Worm (Caenorhabditis elegans): Measurements from ENCODE around the gene R10E8.3.

The R10E8.3 gene

DNA sequence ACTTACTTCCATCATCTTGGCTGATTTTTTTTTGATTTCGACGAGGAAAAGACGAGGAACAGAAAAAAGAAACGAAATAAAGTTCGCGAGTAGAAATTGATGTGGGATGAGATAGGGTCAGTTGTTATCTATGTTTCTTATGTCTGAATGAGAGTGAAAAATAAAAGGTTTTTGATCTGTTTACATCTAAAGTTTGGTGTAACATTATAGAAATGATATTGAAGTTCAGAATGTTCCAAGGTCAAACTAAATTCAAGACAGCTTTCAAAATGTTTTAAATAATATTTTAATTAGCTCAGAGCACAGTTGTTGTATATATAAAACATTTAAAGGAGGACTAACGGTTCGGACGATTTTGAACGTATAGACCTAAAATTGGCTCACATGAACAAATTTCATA is 27.5 kb downstream of the R10E8.3 start, which contains the start of gene F16H6.7:
Gene F16H6.7 (minus strand): TSS at position 101 of the 400 bp plus-strand sequence.
- TF ChIP-seq tab-1 (GFP tag; IDR thresholded peaks at IDR 0.05) (no peak), ztf-23 (GFP tag; IDR thresholded peaks at IDR 0.05) (no peak), T22C8.4 (GFP tag; IDR thresholded peaks at IDR 0.05) (no peak), cog-1 (tag; optimal IDR thresholded peaks at IDR 0.05) (no peak), ref-1 (GFP tag; conservative IDR thresholded peaks at IDR 0.05) (no peak), flt-1 (GFP tag; IDR thresholded peaks at IDR 0.05) (no peak), ztf-29 (GFP tag; IDR thresholded peaks at IDR 0.05) (no peak)

DNA sequence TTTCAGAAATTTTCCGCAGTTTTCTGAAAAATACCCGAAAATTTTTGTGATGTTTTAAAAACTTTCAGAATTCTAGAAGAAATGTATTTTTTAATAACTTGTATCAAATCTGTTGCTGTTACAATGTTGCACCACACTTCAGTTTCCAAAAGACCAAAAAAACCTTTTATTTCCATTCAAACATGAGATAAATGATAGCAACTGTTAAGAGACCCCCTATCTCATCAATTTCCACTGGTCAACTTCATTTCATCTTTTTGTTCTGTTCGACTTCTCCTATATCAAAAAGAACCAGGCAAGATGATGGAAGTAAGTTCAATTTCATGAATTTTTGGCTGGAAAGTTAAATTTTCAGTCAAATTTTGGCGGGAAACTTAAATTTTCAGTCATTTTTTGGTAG is 38.1 kb downstream of the R10E8.3 start, which contains the start of gene F16H6.4:
Gene F16H6.4 (plus strand): TSS at position 301 of the 400 bp plus-strand sequence.
- TF ChIP-seq ref-1 (GFP tag; conservative IDR thresholded peaks at IDR 0.05): no peak
- TF ChIP-seq cog-1 (tag; optimal IDR thresholded peaks at IDR 0.05): no peak
- TF ChIP-seq flt-1 (GFP tag; IDR thresholded peaks at IDR 0.05): no peak
- TF ChIP-seq T22C8.4 (GFP tag; IDR thresholded peaks at IDR 0.05): no peak
- TF ChIP-seq ztf-29 (GFP tag; IDR thresholded peaks at IDR 0.05): no peak
- no peak for TF ChIP-seq klf-2 (GFP tag; conservative IDR thresholded peaks at IDR 0.05)
- TF ChIP-seq ztf-23 (GFP tag; IDR thresholded peaks at IDR 0.05): no peak
- TF ChIP-seq med-1 (GFP tag; optimal IDR thresholded peaks at IDR 0.05; ENCODE audit: insufficient read depth): no peak
- TF ChIP-seq tab-1 (GFP tag; IDR thresholded peaks at IDR 0.05): no peak

DNA sequence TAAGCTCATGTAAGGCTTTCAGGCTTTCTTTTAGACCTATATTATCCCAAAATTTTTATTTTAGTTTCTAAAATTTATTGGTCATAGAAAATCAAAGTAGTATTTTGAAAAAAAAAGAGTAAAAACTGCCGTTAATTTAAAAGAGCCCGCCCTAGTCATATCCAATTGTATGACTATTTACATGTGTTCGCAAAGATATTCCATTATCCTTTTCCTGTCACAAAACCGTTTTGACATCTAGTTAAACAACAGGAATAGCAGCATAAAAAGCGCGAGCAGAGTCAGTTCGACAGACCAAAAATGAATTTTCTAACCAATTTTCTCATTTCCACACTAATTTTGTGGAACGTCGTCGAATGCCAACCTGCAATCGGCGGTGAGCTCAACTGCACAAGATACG is 41.6 kb downstream of the R10E8.3 start, which contains the start of gene F16H6.3:
Gene F16H6.3 (plus strand): TSS at position 301 of the 400 bp plus-strand sequence.
- TF ChIP-seq med-1 (GFP tag; optimal IDR thresholded peaks at IDR 0.05; ENCODE audit: insufficient read depth): no peak
- TF ChIP-seq ztf-23 (GFP tag; IDR thresholded peaks at IDR 0.05): no peak
- TF ChIP-seq klf-2 (GFP tag; conservative IDR thresholded peaks at IDR 0.05): no peak
- no peak for TF ChIP-seq T22C8.4 (GFP tag; IDR thresholded peaks at IDR 0.05)
- no peak for TF ChIP-seq ztf-29 (GFP tag; IDR thresholded peaks at IDR 0.05)
- no peak for TF ChIP-seq flt-1 (GFP tag; IDR thresholded peaks at IDR 0.05)
- TF ChIP-seq ref-1 (GFP tag; conservative IDR thresholded peaks at IDR 0.05): no peak
- TF ChIP-seq cog-1 (tag; optimal IDR thresholded peaks at IDR 0.05): no peak
- no peak for TF ChIP-seq tab-1 (GFP tag; IDR thresholded peaks at IDR 0.05)

DNA sequence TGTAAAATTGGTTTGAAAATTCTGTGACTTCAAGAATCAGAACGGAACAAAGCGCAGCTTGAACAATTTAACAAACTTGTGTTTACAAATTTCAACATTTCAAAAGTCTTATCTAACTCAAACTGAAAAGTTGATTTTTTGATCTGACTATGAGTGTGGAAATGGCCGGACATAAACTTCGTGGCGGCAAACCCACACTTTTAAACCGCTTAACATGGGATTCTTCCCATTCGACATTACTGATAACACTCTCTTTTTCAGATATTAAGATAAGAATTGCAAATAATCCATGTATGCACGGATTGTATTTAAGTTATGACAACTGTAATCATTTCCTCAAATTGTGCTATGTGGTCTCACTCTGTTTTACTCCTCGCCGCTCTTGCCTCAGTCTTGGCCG is 45.4 kb downstream of the R10E8.3 start, which contains the start of gene clec-42:
Gene clec-42 (plus strand): TSS at position 285 of the 400 bp plus-strand sequence.
- no peak for TF ChIP-seq cog-1 (tag; optimal IDR thresholded peaks at IDR 0.05)
- no peak for TF ChIP-seq tab-1 (GFP tag; IDR thresholded peaks at IDR 0.05)
- no peak for TF ChIP-seq T22C8.4 (GFP tag; IDR thresholded peaks at IDR 0.05)
- no peak for TF ChIP-seq flt-1 (GFP tag; IDR thresholded peaks at IDR 0.05)
- TF ChIP-seq ztf-23 (GFP tag; IDR thresholded peaks at IDR 0.05): no peak
- no peak for TF ChIP-seq ztf-29 (GFP tag; IDR thresholded peaks at IDR 0.05)
- no peak for TF ChIP-seq klf-2 (GFP tag; conservative IDR thresholded peaks at IDR 0.05)
- no peak for TF ChIP-seq ref-1 (GFP tag; conservative IDR thresholded peaks at IDR 0.05)
- no peak for TF ChIP-seq med-1 (GFP tag; optimal IDR thresholded peaks at IDR 0.05; ENCODE audit: insufficient read depth)

DNA sequence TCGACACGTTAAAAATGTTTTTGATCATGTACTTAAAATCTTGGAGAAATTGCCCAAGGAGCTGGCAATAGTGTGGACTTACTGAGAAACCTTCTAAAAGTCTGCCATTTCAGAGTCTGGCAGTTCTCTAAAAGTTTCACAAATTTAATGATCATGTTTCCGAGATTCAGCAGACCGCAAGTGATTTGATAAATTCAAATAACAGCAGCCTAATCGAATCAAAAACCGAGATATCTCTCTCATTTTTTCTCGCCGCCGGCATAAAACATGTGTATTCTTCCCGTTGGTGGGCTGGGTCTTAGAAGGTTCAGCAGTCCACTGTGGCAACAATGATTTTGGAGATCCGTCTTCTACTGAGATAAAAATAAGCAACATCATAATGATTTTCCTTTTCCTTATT is 47.4 kb downstream of the R10E8.3 start, which contains the start of gene clec-246:
Gene clec-246 (plus strand): TSS at position 301 of the 400 bp plus-strand sequence.
- no peak for TF ChIP-seq ztf-29 (GFP tag; IDR thresholded peaks at IDR 0.05)
- no peak for TF ChIP-seq med-1 (GFP tag; optimal IDR thresholded peaks at IDR 0.05; ENCODE audit: insufficient read depth)
- TF ChIP-seq flt-1 (GFP tag; IDR thresholded peaks at IDR 0.05): no peak
- TF ChIP-seq tab-1 (GFP tag; IDR thresholded peaks at IDR 0.05): no peak
- TF ChIP-seq cog-1 (tag; optimal IDR thresholded peaks at IDR 0.05): no peak
- TF ChIP-seq klf-2 (GFP tag; conservative IDR thresholded peaks at IDR 0.05): no peak
- TF ChIP-seq ztf-23 (GFP tag; IDR thresholded peaks at IDR 0.05): no peak
- TF ChIP-seq ref-1 (GFP tag; conservative IDR thresholded peaks at IDR 0.05): no peak
- no peak for TF ChIP-seq T22C8.4 (GFP tag; IDR thresholded peaks at IDR 0.05)

DNA sequence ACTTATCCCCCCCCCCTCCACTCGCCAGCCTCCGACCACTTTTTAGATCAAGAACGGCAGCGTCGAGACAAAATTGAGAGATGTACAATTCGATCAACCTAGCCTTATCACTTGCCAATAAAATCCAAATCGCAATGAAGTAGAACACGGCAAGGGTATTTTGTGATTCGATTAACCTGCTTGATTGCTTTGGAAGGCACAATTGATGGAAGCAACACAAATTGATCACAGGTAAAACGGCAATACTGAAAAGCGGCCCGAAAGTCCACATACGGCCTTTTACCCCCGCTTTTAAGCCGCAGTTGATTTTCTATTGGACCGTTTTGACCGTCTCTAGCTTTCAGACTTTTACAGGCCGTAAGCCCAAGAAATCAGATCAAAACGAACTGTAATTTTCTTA is 48.2 kb downstream of the R10E8.3 start, which contains the start of gene clec-245:
Gene clec-245 (minus strand): TSS at position 101 of the 400 bp plus-strand sequence.
- TF ChIP-seq ztf-23 (GFP tag; IDR thresholded peaks at IDR 0.05) (no peak), ztf-29 (GFP tag; IDR thresholded peaks at IDR 0.05) (no peak), flt-1 (GFP tag; IDR thresholded peaks at IDR 0.05) (no peak), klf-2 (GFP tag; conservative IDR thresholded peaks at IDR 0.05) (no peak), ref-1 (GFP tag; conservative IDR thresholded peaks at IDR 0.05) (no peak), med-1 (GFP tag; optimal IDR thresholded peaks at IDR 0.05; ENCODE audit: insufficient read depth) (no peak), T22C8.4 (GFP tag; IDR thresholded peaks at IDR 0.05) (no peak), cog-1 (tag; optimal IDR thresholded peaks at IDR 0.05) (no peak)

DNA sequence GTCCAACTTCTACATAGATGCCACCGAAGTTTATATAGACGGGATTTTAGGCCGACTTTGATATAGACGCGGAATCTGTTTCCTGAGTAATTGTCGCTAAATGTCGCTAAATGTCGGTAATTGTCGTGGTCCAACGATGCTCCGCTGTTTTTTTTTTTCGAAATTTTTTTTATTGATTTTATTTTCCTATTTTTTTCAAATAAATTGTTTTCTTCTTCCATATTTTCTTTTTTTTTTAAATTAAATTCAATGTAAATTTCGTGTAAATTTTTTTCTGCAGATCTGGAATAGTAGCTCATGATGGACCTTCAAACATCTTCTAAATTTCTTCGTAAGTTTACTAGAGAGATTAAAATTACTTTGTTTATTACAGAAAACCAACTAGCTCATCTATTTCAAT is 51.7 kb downstream of the R10E8.3 start, which contains the start of gene C31G12.3:
Gene C31G12.3 (plus strand): TSS at position 301 of the 400 bp plus-strand sequence.
- TF ChIP-seq ztf-29 (GFP tag; IDR thresholded peaks at IDR 0.05) (no peak), flt-1 (GFP tag; IDR thresholded peaks at IDR 0.05) (no peak), cog-1 (tag; optimal IDR thresholded peaks at IDR 0.05) (no peak), ztf-23 (GFP tag; IDR thresholded peaks at IDR 0.05) (no peak), T22C8.4 (GFP tag; IDR thresholded peaks at IDR 0.05) (no peak)
